Fruit fly (Drosophila melanogaster) whole organism, embryonic: Measurements from ENCODE around the gene Ldsdh1.

ENCODE experiments used
- Antp ChIP-seq: fragments of 200-800 bp; sonication (Bioruptor generic); optimal IDR thresholded peaks from 3 replicates; lab custom pipeline; 2016; ENCODE audit warnings: missing biosample characterization, missing genetic modification characterization
- Asciz ChIP-seq: fragments of 200-800 bp; sonication (Bioruptor generic); optimal IDR thresholded peaks from 2 replicates; lab custom pipeline; 2017; ENCODE audit warnings: missing biosample characterization, mild to moderate bottlenecking, missing genetic modification characterization, missing genetic modification reagents
- Atf6 ChIP-seq: fragments of 200-800 bp; sonication (Bioruptor generic); IDR thresholded peaks from 2 replicates; pipeline ENCODE4 v1.3.6; 2022; ENCODE audit warnings: missing biosample characterization, missing genetic modification characterization
- CG10209 ChIP-seq: fragments of 200-800 bp; sonication (Bioruptor generic); optimal IDR thresholded peaks from 3 replicates; lab custom pipeline; 2017; ENCODE audit warnings: missing biosample characterization, mild to moderate bottlenecking, missing genetic modification characterization, missing genetic modification reagents
- CG10321 ChIP-seq: fragments of 200-800 bp; sonication (Bioruptor generic); IDR thresholded peaks from 2 replicates; pipeline ENCODE4 v1.3.6; 2022; ENCODE audit warnings: missing biosample characterization, missing genetic modification characterization
- CG12391 ChIP-seq: fragments of 200-800 bp; sonication (Bioruptor generic); optimal IDR thresholded peaks from 3 replicates; lab custom pipeline; 2018; ENCODE audit warnings: missing biosample characterization, mild to moderate bottlenecking, missing genetic modification characterization, moderate library complexity
- CG15696 ChIP-seq: fragments of 200-800 bp; sonication (Bioruptor generic); optimal IDR thresholded peaks from 2 replicates; lab custom pipeline; 2019; ENCODE audit warnings: missing biosample characterization, mild to moderate bottlenecking, missing genetic modification characterization, moderate library complexity
- CG1647 ChIP-seq: fragments of 200-800 bp; sonication (Bioruptor generic); optimal IDR thresholded peaks from 3 replicates; lab custom pipeline; 2016; ENCODE audit warnings: missing biosample characterization, missing genetic modification characterization
- CG17328 ChIP-seq: fragments of 200-800 bp; sonication (Bioruptor generic); IDR thresholded peaks from 2 replicates; pipeline ENCODE4 v1.3.6; 2022; ENCODE audit warnings: missing biosample characterization, missing genetic modification characterization
- CG18476 ChIP-seq: fragments of 200-800 bp; sonication (Bioruptor generic); optimal IDR thresholded peaks from 2 replicates; lab custom pipeline; 2016; ENCODE audit warnings: missing biosample characterization, mild to moderate bottlenecking, missing genetic modification characterization
- CG2116 ChIP-seq: fragments of 200-800 bp; sonication (Bioruptor generic); optimal IDR thresholded peaks from 3 replicates; lab custom pipeline; 2018; ENCODE audit warnings: missing biosample characterization, mild to moderate bottlenecking, missing genetic modification characterization
- CG32532 ChIP-seq: fragments of 200-800 bp; sonication (Bioruptor generic); IDR thresholded peaks from 2 replicates; pipeline ENCODE4 v1.3.6; 2022; ENCODE audit warnings: missing biosample characterization, missing genetic modification characterization
- CG32767 ChIP-seq: fragments of 200-800 bp; sonication (Bioruptor generic); IDR thresholded peaks from 2 replicates; pipeline ENCODE4 v1.3.6; 2022; ENCODE audit warnings: missing biosample characterization, missing genetic modification characterization
- CG4730 ChIP-seq: fragments of 200-800 bp; sonication (Bioruptor generic); IDR thresholded peaks from 2 replicates; pipeline ENCODE4 v1.3.6; 2022; ENCODE audit warnings: missing biosample characterization, missing genetic modification characterization
- CG4820 ChIP-seq: fragments of 200-800 bp; sonication (Bioruptor generic); optimal IDR thresholded peaks from 3 replicates; lab custom pipeline; 2016; ENCODE audit warnings: missing biosample characterization, missing genetic modification characterization
- CG6254 ChIP-seq: fragments of 200-800 bp; sonication (Bioruptor generic); optimal IDR thresholded peaks from 3 replicates; lab custom pipeline; 2017; ENCODE audit warnings: mild to moderate bottlenecking, missing biosample characterization, missing genetic modification reagents, missing genetic modification characterization
- CG6813 ChIP-seq: fragments of 200-800 bp; sonication (Bioruptor generic); optimal IDR thresholded peaks from 2 replicates; lab custom pipeline; 2017; ENCODE audit warnings: missing biosample characterization, missing genetic modification characterization, mild to moderate bottlenecking, moderate library complexity, missing genetic modification reagents
- CG8765 ChIP-seq: fragments of 200-800 bp; sonication (Bioruptor generic); IDR thresholded peaks from 2 replicates; pipeline ENCODE4 v1.3.6; 2022; ENCODE audit warnings: missing biosample characterization, missing genetic modification characterization
- CG9817 ChIP-seq: fragments of 200-800 bp; sonication (Bioruptor generic); optimal IDR thresholded peaks from 2 replicates; lab custom pipeline; 2018; ENCODE audit warnings: missing biosample characterization, mild to moderate bottlenecking, missing genetic modification characterization, moderate library complexity
- Fer1 ChIP-seq: fragments of 200-800 bp; sonication (Bioruptor generic); optimal IDR thresholded peaks from 2 replicates; lab custom pipeline; 2017; ENCODE audit warnings: missing biosample characterization, mild to moderate bottlenecking, missing genetic modification characterization
- Gsc ChIP-seq: fragments of 200-800 bp; sonication (Bioruptor generic); IDR thresholded peaks from 2 replicates; pipeline ENCODE4 v1.3.6; 2022; ENCODE audit warnings: missing biosample characterization, missing genetic modification characterization
- Hr78 ChIP-seq, 2 experiments: fragments of 200-800 bp in 1 of 2; fragments of >200 bp in 1 of 2; sonication (Bioruptor generic) in 1 of 2; optimal IDR thresholded peaks; 2 replicates each; lab custom pipeline; 2017 to 2019; ENCODE audit warnings: missing biosample characterization in 2 of 2, missing genetic modification characterization in 2 of 2, mild to moderate bottlenecking in 1 of 2, moderate library complexity in 1 of 2
- Kr ChIP-seq: fragments of 200-800 bp; sonication (Bioruptor generic); optimal IDR thresholded peaks from 2 replicates; lab custom pipeline; 2017; ENCODE audit warnings: missing biosample characterization, mild to moderate bottlenecking, missing genetic modification characterization
- Meics ChIP-seq: fragments of 200-800 bp; sonication (Bioruptor generic); optimal IDR thresholded peaks from 2 replicates; lab custom pipeline; 2017; ENCODE audit warnings: missing biosample characterization, mild to moderate bottlenecking, missing genetic modification characterization
- NFAT ChIP-seq: fragments of 200-800 bp; sonication (Bioruptor generic); IDR thresholded peaks from 2 replicates; pipeline ENCODE4 v1.3.6; 2022; ENCODE audit warnings: missing biosample characterization, missing genetic modification characterization
- Optix ChIP-seq: fragments of 200-800 bp; sonication (Bioruptor generic); IDR thresholded peaks from 3 replicates; pipeline ENCODE4 v1.3.6; 2022; ENCODE audit warnings: missing biosample characterization, missing genetic modification characterization
- Vsx1 ChIP-seq: fragments of 200-800 bp; sonication (Bioruptor generic); optimal IDR thresholded peaks from 2 replicates; lab custom pipeline; 2017; ENCODE audit warnings: missing biosample characterization, mild to moderate bottlenecking, missing genetic modification characterization, missing genetic modification reagents
- amos ChIP-seq: fragments of 200-800 bp; sonication (Bioruptor generic); IDR thresholded peaks from 2 replicates; pipeline ENCODE4 v1.3.6; 2022; ENCODE audit warnings: missing biosample characterization, missing genetic modification characterization; ENCODE audit not compliant: partially characterized antibody
- ap ChIP-seq: fragments of 200-800 bp; sonication (Bioruptor generic); IDR thresholded peaks from 2 replicates; pipeline ENCODE4 v1.3.6; 2022; ENCODE audit warnings: missing biosample characterization, missing genetic modification characterization
- cas ChIP-seq: fragments of 200-800 bp; sonication (Bioruptor generic); IDR thresholded peaks from 2 replicates; pipeline ENCODE4 v1.3.6; 2022; ENCODE audit warnings: missing biosample characterization, missing genetic modification characterization
- cg ChIP-seq: fragments of 200-800 bp; sonication (Bioruptor generic); optimal IDR thresholded peaks from 3 replicates; lab custom pipeline; 2019; ENCODE audit warnings: missing biosample characterization, mild to moderate bottlenecking, missing genetic modification characterization, moderate library complexity
- chinmo ChIP-seq: fragments of 200-800 bp; sonication (Bioruptor generic); IDR thresholded peaks from 4 replicates; pipeline ENCODE4 v1.3.6; 2022; ENCODE audit warnings: missing biosample characterization, missing genetic modification characterization; ENCODE audit not compliant: partially characterized antibody
- dpn ChIP-seq, 2 experiments: fragments of 200-800 bp; sonication (Bioruptor generic); optimal IDR thresholded peaks; 3 replicates each; lab custom pipeline; 2016; ENCODE audit warnings: missing biosample characterization in 2 of 2, missing genetic modification characterization in 2 of 2
- dysf ChIP-seq: fragments of 200-800 bp; sonication (Bioruptor generic); IDR thresholded peaks from 3 replicates; pipeline ENCODE4 v1.3.6; 2022; ENCODE audit warnings: missing biosample characterization, missing genetic modification characterization
- gce ChIP-seq: fragments of 200-800 bp; sonication (Bioruptor generic); IDR thresholded peaks from 3 replicates; pipeline ENCODE4 v1.3.6; 2022; ENCODE audit warnings: missing biosample characterization, missing genetic modification characterization
- her ChIP-seq: fragments of 200-800 bp; sonication (Bioruptor generic); optimal IDR thresholded peaks from 2 replicates; lab custom pipeline; 2016; ENCODE audit warnings: missing biosample characterization, missing genetic modification characterization
- ind ChIP-seq: fragments of 200-800 bp; sonication (Bioruptor generic); optimal IDR thresholded peaks from 3 replicates; lab custom pipeline; 2016; ENCODE audit warnings: missing biosample characterization, missing genetic modification characterization
- insv ChIP-seq, 2 experiments: fragments of 200-800 bp; sonication (Bioruptor generic); optimal IDR thresholded peaks; 3 replicates each; lab custom pipeline; 2016 to 2018; ENCODE audit warnings: missing biosample characterization in 2 of 2, missing genetic modification characterization in 2 of 2
- jumu ChIP-seq: fragments of 200-800 bp; sonication (Bioruptor generic); optimal IDR thresholded peaks from 3 replicates; lab custom pipeline; 2016; ENCODE audit warnings: missing biosample characterization, missing genetic modification characterization
- kah ChIP-seq: fragments of 200-800 bp; sonication (Bioruptor generic); optimal IDR thresholded peaks from 2 replicates; lab custom pipeline; 2018; ENCODE audit warnings: missing biosample characterization, mild to moderate bottlenecking, missing genetic modification characterization
- lilli ChIP-seq: fragments of 200-800 bp; sonication (Bioruptor generic); optimal IDR thresholded peaks from 3 replicates; lab custom pipeline; 2016; ENCODE audit warnings: missing biosample characterization, missing genetic modification characterization
- luna ChIP-seq: fragments of 200-800 bp; sonication (Bioruptor generic); optimal IDR thresholded peaks from 2 replicates; lab custom pipeline; 2016; ENCODE audit warnings: missing biosample characterization, missing genetic modification characterization
- mirr ChIP-seq: fragments of 200-800 bp; sonication (Bioruptor generic); optimal IDR thresholded peaks from 3 replicates; lab custom pipeline; 2018; ENCODE audit warnings: missing biosample characterization, mild to moderate bottlenecking, missing genetic modification characterization
- mld ChIP-seq: fragments of 200-800 bp; sonication (Bioruptor generic); IDR thresholded peaks from 3 replicates; pipeline ENCODE4 v1.3.6; 2022; ENCODE audit warnings: missing biosample characterization, missing genetic modification characterization; ENCODE audit not compliant: partially characterized antibody
- row ChIP-seq: fragments of 200-800 bp; sonication (Bioruptor generic); IDR thresholded peaks from 3 replicates; pipeline ENCODE4 v1.3.6; 2022; ENCODE audit warnings: missing biosample characterization, missing genetic modification characterization
- sens-2 ChIP-seq: fragments of 200-800 bp; sonication (Bioruptor generic); IDR thresholded peaks from 2 replicates; pipeline ENCODE4 v1.3.6; 2022; ENCODE audit warnings: missing biosample characterization, missing genetic modification characterization
- sima ChIP-seq: fragments of 200-800 bp; sonication (Bioruptor generic); optimal IDR thresholded peaks from 2 replicates; lab custom pipeline; 2016; ENCODE audit warnings: missing biosample characterization, missing genetic modification characterization
- so ChIP-seq: fragments of 200-800 bp; sonication (Bioruptor generic); IDR thresholded peaks from 3 replicates; pipeline ENCODE4 v1.3.6; 2022; ENCODE audit warnings: missing biosample characterization, missing genetic modification characterization
- tup ChIP-seq: fragments of 200-800 bp; sonication (Bioruptor generic); optimal IDR thresholded peaks from 2 replicates; lab custom pipeline; 2016; ENCODE audit warnings: missing biosample characterization, mild to moderate bottlenecking, missing genetic modification characterization, moderate library complexity
- unc-4 ChIP-seq: fragments of 200-800 bp; sonication (Bioruptor generic); IDR thresholded peaks from 2 replicates; pipeline ENCODE4 v1.3.6; 2022; ENCODE audit warnings: missing biosample characterization, missing genetic modification characterization; ENCODE audit not compliant: partially characterized antibody
- zfh1 ChIP-seq: fragments of 200-800 bp; sonication (Bioruptor generic); IDR thresholded peaks from 3 replicates; pipeline ENCODE4 v1.3.6; 2022; ENCODE audit warnings: missing biosample characterization, missing genetic modification characterization

The Ldsdh1 gene

DNA sequence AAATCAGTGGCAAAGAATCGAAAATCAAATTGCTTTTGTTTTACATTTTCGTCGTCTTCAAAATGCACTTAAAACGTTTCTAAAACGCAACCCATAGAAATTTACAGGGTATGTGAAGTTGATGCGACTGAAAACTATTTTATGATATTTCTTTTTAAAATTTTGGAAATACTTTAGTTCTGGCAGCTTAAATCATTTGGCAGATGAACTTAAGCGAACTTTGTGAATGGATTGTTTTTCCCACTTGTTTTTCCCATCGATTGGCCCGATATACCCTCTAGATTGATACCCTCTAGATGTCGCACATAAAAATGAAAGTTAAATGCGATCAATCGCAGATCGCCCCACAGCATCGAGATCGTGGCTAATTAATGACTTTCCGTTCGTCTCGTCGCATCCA is 44.7 kb upstream of the Ldsdh1 start (continued):
- TF ChIP-seq luna (GFP tag; lab: Kevin White, UChicago) (no peak), kah (GFP tag; lab: Kevin White, UChicago) (no peak), Fer1 (no peak), amos (GFP tag; lab: Robert Waterston, UW) (no peak), Antp (GFP tag; lab: Kevin White, UChicago) (peak; percentile 38), sens-2 (GFP tag; lab: Robert Waterston, UW) (peak; percentile 57), CG6813 (peak; percentile 43), Meics (GFP tag; lab: Kevin White, UChicago) (no peak), ind (GFP tag; lab: Kevin White, UChicago) (peak; percentile 57), Kr (no peak), CG9817 (tag; lab: Kevin White, UChicago) (no peak), CG17328 (GFP tag; lab: Robert Waterston, UW) (peak; percentile 81), so (GFP tag; lab: Robert Waterston, UW) (no peak), CG10209 (peak; percentile 39), zfh1 (GFP tag; lab: Robert Waterston, UW) (peak; percentile 82), cg (GFP tag; lab: Kevin White, UChicago) (no peak), unc-4 (GFP tag; lab: Robert Waterston, UW) (no peak), CG8765 (GFP tag; lab: Robert Waterston, UW) (no peak), Asciz (GFP tag; lab: Kevin White, UChicago) (peak; percentile 49), her (GFP tag; lab: Kevin White, UChicago) (no peak), Atf6 (no peak; the same call in 1 of the 2 replicates), CG32767 (GFP tag; lab: Robert Waterston, UW) (no peak), mld (GFP tag; lab: Robert Waterston, UW) (no peak), dysf (no peak), CG1647 (GFP tag; lab: Kevin White, UChicago) (no peak), sima (GFP tag; lab: Kevin White, UChicago) (no peak), gce (GFP tag; lab: Robert Waterston, UW) (peak; percentile 61; the same call in 1 of the 3 replicates), CG2116 (peak; percentile 50), mirr (no peak), lilli (GFP tag; lab: Kevin White, UChicago) (peak; percentile 42), cas (GFP tag; lab: Robert Waterston, UW) (no peak), tup (GFP tag; lab: Kevin White, UChicago) (no peak), CG4730 (GFP tag; lab: Robert Waterston, UW) (no peak), CG10321 (no peak), insv (GFP tag; optimal IDR thresholded peaks at IDR 0.05; lab: Kevin White, UChicago) (no peak), jumu (no peak), CG4820 (peak; percentile 53), Hr78 (GFP tag; optimal IDR thresholded peaks at IDR 0.05; lab: Kevin White, UChicago) (no peak), dpn (GFP tag; optimal IDR thresholded peaks at IDR 0.05; lab: Kevin White, UChicago) (peak; percentile 35 to 49), row (GFP tag; lab: Robert Waterston, UW) (peak; percentile 67), CG15696 (tag; lab: Kevin White, UChicago) (no peak), Vsx1 (GFP tag; lab: Kevin White, UChicago) (no peak), CG6254 (GFP tag; lab: Kevin White, UChicago) (peak; percentile 50), ap (GFP tag; lab: Robert Waterston, UW) (peak; percentile 44; the same call in 1 of the 2 replicates), CG32532 (GFP tag; lab: Robert Waterston, UW) (no peak), NFAT (GFP tag; lab: Robert Waterston, UW) (no peak), Optix (GFP tag; lab: Robert Waterston, UW) (peak; percentile 71), chinmo (GFP tag; lab: Robert Waterston, UW) (no peak), Gsc (GFP tag; lab: Robert Waterston, UW) (no peak), CG12391 (peak; percentile 73), CG18476 (peak; percentile 57)
